Fruit fly (Drosophila melanogaster) whole organism: ENCODE results near the gene Dyro.
A peak's percentile ranks its signal among the peaks of the same experiment; 100 is the strongest.

Experiments used
- CG8478 ChIP-seq: fragments of >200 bp; optimal IDR thresholded peaks from 2 replicates; lab custom pipeline; 2018; ENCODE audit warnings: inconsistent platforms
- Dll ChIP-seq: fragments of >200 bp; optimal IDR thresholded peaks from 2 replicates; lab custom pipeline; 2017
- EcR ChIP-seq, 2 experiments: fragments of >200 bp; optimal IDR thresholded peaks; 2 replicates each; lab custom pipeline; 2017; ENCODE audit warnings: missing biosample characterization in 2 of 2, missing genetic modification characterization in 2 of 2, missing genetic modification reagents in 2 of 2
- pan ChIP-seq: fragments of >200 bp; optimal IDR thresholded peaks from 2 replicates; lab custom pipeline; 2017
- psq ChIP-seq: fragments of >200 bp; optimal IDR thresholded peaks from 2 replicates; lab custom pipeline; 2017
- usp ChIP-seq: fragments of >200 bp; optimal IDR thresholded peaks from 2 replicates; lab custom pipeline; 2017; ENCODE audit warnings: missing biosample characterization, missing genetic modification characterization, mixed read lengths

Dyro gene

DNA sequence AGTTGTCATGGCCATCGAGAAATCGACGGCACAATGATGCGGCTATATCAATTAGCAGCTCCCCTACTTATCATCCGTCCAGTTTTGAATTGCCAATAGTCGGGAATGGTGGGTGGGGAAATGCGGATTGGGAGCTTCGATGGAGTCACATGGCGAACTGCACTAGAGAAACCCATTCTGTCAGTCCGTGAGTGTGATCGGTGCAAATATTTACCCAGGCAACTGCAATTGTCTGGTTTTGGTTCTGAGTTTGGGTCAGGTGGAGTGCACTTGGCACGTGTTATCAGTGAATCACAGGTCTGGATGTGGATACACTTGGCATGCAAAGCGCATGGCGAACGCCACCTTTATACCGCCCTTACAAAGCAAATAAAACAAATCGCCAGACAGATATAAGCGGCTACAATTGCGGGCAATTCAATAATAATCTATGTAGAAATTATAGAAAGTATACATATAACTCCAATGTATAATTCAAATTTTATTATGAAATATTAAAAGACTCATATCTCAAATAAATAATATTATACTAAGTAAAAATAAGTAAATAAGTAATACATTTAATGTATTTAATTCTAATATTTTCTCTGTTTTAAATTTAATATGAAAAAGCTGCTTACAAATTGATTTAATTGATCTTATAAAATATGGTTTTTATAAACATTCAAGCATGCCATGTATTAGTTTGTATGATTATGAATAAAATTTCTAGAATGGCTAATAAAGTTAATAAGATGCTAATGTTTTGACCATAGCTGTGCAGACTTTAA lies 23.3 kb downstream of the Dyro start:
- no peak for TF ChIP-seq Dll (lab: Kevin White, UChicago)
- no peak for TF ChIP-seq pan (lab: Kevin White, UChicago)
- no peak for TF ChIP-seq usp (GFP tag; lab: Kevin White, UChicago)
- no peak for TF ChIP-seq CG8478 (lab: Kevin White, UChicago)
- TF ChIP-seq EcR (GFP tag; optimal IDR thresholded peaks at IDR 0.05; lab: Kevin White, UChicago): no peak
- no peak for TF ChIP-seq psq

DNA sequence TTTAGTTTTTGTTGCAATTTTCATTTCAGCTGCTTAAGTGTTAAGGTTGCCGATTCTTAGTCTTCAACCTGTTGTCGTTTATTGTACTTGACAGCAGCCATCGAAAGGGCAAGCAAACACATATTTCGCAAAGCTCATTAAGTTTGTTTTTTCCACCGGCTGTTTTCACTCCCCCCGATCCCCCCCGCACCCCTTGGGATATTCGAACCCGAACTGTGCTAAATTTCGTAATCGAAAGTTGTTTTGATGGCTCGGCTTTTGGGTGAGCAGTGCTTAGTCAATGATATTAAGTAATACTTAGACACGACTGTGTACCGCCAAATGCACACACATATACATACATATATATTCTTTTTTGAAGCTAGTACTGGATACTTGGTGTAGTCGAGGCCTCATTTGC lies 31.7 kb downstream of the Dyro start:
- TF ChIP-seq CG8478 (lab: Kevin White, UChicago): no peak
- no peak for TF ChIP-seq pan (lab: Kevin White, UChicago)

DNA sequence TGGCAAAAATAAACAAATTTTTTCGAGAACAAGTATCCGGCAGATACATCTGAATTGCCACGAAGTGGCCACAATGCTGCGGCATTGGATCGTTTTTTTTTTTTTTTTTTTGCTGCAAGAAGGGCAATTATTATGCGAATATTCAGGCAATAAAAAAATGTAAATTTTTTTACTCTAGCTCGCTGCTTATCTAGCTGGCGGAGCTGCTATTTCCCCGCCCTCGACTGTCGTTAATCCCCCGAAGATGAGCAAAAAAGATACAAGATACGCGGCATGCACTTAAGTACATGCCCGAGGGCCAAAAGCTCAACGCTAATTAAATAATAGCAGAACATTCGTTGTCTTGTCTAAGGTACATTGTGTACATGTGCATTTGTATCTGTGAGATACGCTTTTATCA lies 33.6 kb downstream of the Dyro start:
- TF ChIP-seq usp (GFP tag; lab: Kevin White, UChicago) (no peak), psq (no peak), Dll (lab: Kevin White, UChicago) (no peak), EcR (GFP tag; optimal IDR thresholded peaks at IDR 0.05; lab: Kevin White, UChicago) (no peak), pan (lab: Kevin White, UChicago) (no peak), CG8478 (lab: Kevin White, UChicago) (no peak)

DNA sequence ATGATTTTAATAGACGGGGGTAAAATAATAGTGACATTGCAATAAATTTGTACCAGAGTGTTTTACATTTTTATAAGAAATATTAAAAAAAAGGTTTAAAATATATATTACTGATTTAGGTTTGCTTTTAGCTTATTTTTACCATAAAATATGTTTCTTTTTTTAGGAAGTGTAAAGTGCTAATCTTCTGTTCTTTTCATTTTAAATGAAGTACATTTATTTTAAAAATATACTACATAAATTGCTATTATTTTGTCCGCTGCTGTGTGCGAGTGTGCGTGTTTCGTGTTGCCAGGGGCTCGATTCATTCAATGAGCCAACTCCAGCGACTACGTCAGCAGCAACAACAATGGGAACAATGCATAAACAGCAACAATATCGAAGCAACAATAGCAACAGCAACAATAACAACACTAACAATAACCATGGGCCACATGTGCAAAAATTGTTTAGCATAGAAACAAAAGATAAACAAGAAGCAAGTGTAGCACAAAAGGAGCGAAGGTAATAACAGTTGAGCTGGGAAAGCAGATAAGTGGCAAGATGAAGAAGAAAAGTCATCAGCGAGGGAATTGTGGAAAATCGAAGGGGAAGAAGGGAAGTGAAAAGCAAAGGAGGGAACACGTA lies 34.1 kb downstream of the Dyro start:
- no peak for TF ChIP-seq psq

dm6 chr3L:11260737-11261455 lies 34.8 kb downstream of the Dyro start:
- TF ChIP-seq CG8478 (lab: Kevin White, UChicago) (no peak), Dll (lab: Kevin White, UChicago) (no peak), pan (lab: Kevin White, UChicago) (no peak), EcR (GFP tag; optimal IDR thresholded peaks at IDR 0.05; lab: Kevin White, UChicago) (no peak), psq (no peak), usp (GFP tag; lab: Kevin White, UChicago) (no peak)

DNA sequence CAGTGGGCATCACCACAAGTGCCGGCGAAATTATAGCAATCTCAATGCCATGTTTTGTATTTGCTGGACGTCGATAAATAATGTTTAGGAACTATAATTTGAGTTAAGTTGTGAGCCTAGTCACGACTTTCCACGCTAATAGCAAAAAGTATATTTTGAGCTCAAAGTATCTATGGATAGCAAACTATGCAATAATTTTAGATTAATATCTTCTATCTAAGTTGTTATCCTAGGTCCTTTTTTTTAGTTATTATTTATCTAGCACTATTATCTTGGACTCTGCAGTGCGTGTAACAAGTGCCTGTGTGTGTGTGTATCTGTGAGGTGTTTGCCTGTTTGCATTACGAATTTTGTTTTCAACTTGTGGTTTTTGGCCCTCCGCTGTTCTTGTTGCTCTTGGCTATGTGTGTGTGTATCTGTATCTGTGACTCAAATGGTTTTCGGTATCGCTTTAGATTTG lies 35.4 kb downstream of the Dyro start:
- TF ChIP-seq CG8478 (lab: Kevin White, UChicago): no peak
- TF ChIP-seq EcR (GFP tag; optimal IDR thresholded peaks at IDR 0.05; lab: Kevin White, UChicago): no peak
- no peak for TF ChIP-seq psq
- TF ChIP-seq pan (lab: Kevin White, UChicago): no peak
- TF ChIP-seq Dll (lab: Kevin White, UChicago): no peak
- TF ChIP-seq usp (GFP tag; lab: Kevin White, UChicago): no peak

dm6 chr3L:11259759-11260158 lies 36.0 kb downstream of the Dyro start:
- TF ChIP-seq usp (GFP tag; lab: Kevin White, UChicago) (no peak), EcR (GFP tag; optimal IDR thresholded peaks at IDR 0.05; lab: Kevin White, UChicago) (no peak), pan (lab: Kevin White, UChicago) (no peak), CG8478 (lab: Kevin White, UChicago) (no peak), Dll (lab: Kevin White, UChicago) (no peak), psq (no peak)

DNA sequence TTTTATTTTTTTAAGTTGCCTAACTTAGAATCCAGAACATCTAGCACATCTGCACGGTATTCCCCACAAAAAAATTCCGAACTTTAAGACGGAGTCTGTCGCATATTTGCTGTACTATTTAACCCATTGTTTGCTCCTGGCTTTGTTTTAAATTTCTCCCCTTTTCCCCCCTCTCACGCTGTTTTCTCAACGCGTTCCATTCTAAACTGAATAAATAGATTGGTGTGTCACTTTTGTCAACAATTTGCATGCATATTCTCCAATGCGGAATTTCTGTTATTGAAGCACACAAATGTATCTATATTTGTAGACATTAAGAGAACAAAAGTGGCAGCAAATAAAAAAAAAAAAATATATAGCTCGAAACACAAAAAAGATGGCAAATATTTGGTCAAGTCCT lies 37.3 kb downstream of the Dyro start:
- TF ChIP-seq usp (GFP tag; lab: Kevin White, UChicago) (no peak), psq (no peak), pan (lab: Kevin White, UChicago) (no peak), Dll (lab: Kevin White, UChicago) (no peak), EcR (GFP tag; optimal IDR thresholded peaks at IDR 0.05; lab: Kevin White, UChicago) (no peak), CG8478 (lab: Kevin White, UChicago) (no peak)

- TF ChIP-seq pan (lab: Kevin White, UChicago): no peak
- TF ChIP-seq EcR (GFP tag; optimal IDR thresholded peaks at IDR 0.05; lab: Kevin White, UChicago): peak in 1 of 2 experiments; percentile 26
- no peak for TF ChIP-seq CG8478 (lab: Kevin White, UChicago)
- no peak for TF ChIP-seq Dll (lab: Kevin White, UChicago)
Observed at dm6 chr3L:11256147-11256971, 39.4 kb downstream of the Dyro start.

- TF ChIP-seq psq: no peak
- TF ChIP-seq usp (GFP tag; lab: Kevin White, UChicago): no peak
- no peak for TF ChIP-seq pan (lab: Kevin White, UChicago)
- no peak for TF ChIP-seq Dll (lab: Kevin White, UChicago)
- no peak for TF ChIP-seq CG8478 (lab: Kevin White, UChicago)
- TF ChIP-seq EcR (GFP tag; optimal IDR thresholded peaks at IDR 0.05; lab: Kevin White, UChicago): no peak
Observed at dm6 chr3L:11254470-11255185, 41.1 kb downstream of the Dyro start.
